Fruit fly (Drosophila melanogaster) whole organism, embryonic: ENCODE data around the gene CG5966.

ENCODE experiments used
- Antp ChIP-seq: fragments of 200-800 bp; sonication (Bioruptor generic); optimal IDR thresholded peaks from 3 replicates; lab custom pipeline; 2016; ENCODE audit warnings: missing biosample characterization, missing genetic modification characterization
- Atf3 ChIP-seq: fragments of 200-800 bp; sonication (Bioruptor generic); optimal IDR thresholded peaks from 3 replicates; lab custom pipeline; 2016; ENCODE audit warnings: missing biosample characterization, missing genetic modification characterization
- Bdp1 ChIP-seq: fragments of 200-800 bp; sonication (Bioruptor generic); optimal IDR thresholded peaks from 3 replicates; lab custom pipeline; 2016; ENCODE audit warnings: missing biosample characterization, missing genetic modification characterization
- Blimp-1 ChIP-seq: fragments of 200-800 bp; sonication (Bioruptor generic); optimal IDR thresholded peaks from 3 replicates; lab custom pipeline; 2018; ENCODE audit warnings: missing biosample characterization, missing genetic modification characterization, mild to moderate bottlenecking, moderate library complexity, missing genetic modification reagents
- CG10209 ChIP-seq: fragments of 200-800 bp; sonication (Bioruptor generic); optimal IDR thresholded peaks from 3 replicates; lab custom pipeline; 2017; ENCODE audit warnings: missing biosample characterization, mild to moderate bottlenecking, missing genetic modification characterization, missing genetic modification reagents
- CG10543 ChIP-seq: fragments of 200-800 bp; sonication (Bioruptor generic); optimal IDR thresholded peaks from 3 replicates; lab custom pipeline; 2017; ENCODE audit warnings: missing biosample characterization, mild to moderate bottlenecking, missing genetic modification characterization, moderate library complexity
- CG11695 ChIP-seq: fragments of 200-800 bp; sonication (Bioruptor generic); IDR thresholded peaks from 3 replicates; pipeline ENCODE4 v1.3.6; 2022; ENCODE audit warnings: missing biosample characterization, missing genetic modification characterization
- CG12155 ChIP-seq: fragments of 200-800 bp; sonication (Bioruptor generic); optimal IDR thresholded peaks from 3 replicates; lab custom pipeline; 2016; ENCODE audit warnings: missing biosample characterization, missing genetic modification characterization
- CG12391 ChIP-seq: fragments of 200-800 bp; sonication (Bioruptor generic); optimal IDR thresholded peaks from 3 replicates; lab custom pipeline; 2018; ENCODE audit warnings: missing biosample characterization, mild to moderate bottlenecking, missing genetic modification characterization, moderate library complexity
- CG1529 ChIP-seq: fragments of 200-800 bp; sonication (Bioruptor generic); optimal IDR thresholded peaks from 3 replicates; lab custom pipeline; 2018; ENCODE audit warnings: missing biosample characterization, missing genetic modification characterization
- CG15696 ChIP-seq: fragments of 200-800 bp; sonication (Bioruptor generic); optimal IDR thresholded peaks from 2 replicates; lab custom pipeline; 2019; ENCODE audit warnings: missing biosample characterization, mild to moderate bottlenecking, missing genetic modification characterization, moderate library complexity
- CG2712 ChIP-seq: fragments of 200-800 bp; optimal IDR thresholded peaks from 3 replicates; lab custom pipeline; 2019; ENCODE audit warnings: missing biosample characterization, mild to moderate bottlenecking, missing genetic modification characterization, moderate library complexity
- CG2875 ChIP-seq: fragments of 200-800 bp; sonication (Bioruptor generic); optimal IDR thresholded peaks from 2 replicates; lab custom pipeline; 2017; ENCODE audit warnings: missing biosample characterization, mild to moderate bottlenecking, missing genetic modification characterization, missing genetic modification reagents
- CG31388 ChIP-seq: fragments of 200-800 bp; sonication (Bioruptor generic); optimal IDR thresholded peaks from 2 replicates; lab custom pipeline; 2016; ENCODE audit warnings: missing biosample characterization, missing genetic modification characterization
- CG31441 ChIP-seq: fragments of 200-800 bp; sonication (Bioruptor generic); IDR thresholded peaks from 2 replicates; pipeline ENCODE4 v1.3.6; 2022; ENCODE audit warnings: missing biosample characterization, missing genetic modification characterization
- CG6854 ChIP-seq: fragments of 200-800 bp; sonication (Bioruptor generic); optimal IDR thresholded peaks from 3 replicates; lab custom pipeline; 2017; ENCODE audit warnings: missing biosample characterization, mild to moderate bottlenecking, missing genetic modification characterization
- CG7839 ChIP-seq: fragments of 200-800 bp; sonication (Bioruptor generic); optimal IDR thresholded peaks from 3 replicates; lab custom pipeline; 2018; ENCODE audit warnings: missing biosample characterization, mild to moderate bottlenecking, missing genetic modification characterization, moderate library complexity
- CG8281 ChIP-seq: fragments of 200-800 bp; sonication (Bioruptor generic); optimal IDR thresholded peaks from 2 replicates; lab custom pipeline; 2018; ENCODE audit warnings: missing biosample characterization, mild to moderate bottlenecking, missing genetic modification characterization, moderate library complexity
- CkIIα-i1 ChIP-seq: fragments of 200-800 bp; sonication (Bioruptor generic); IDR thresholded peaks from 2 replicates; pipeline ENCODE4 v1.3.6; 2022; ENCODE audit warnings: missing biosample characterization, missing genetic modification characterization
- CoRest ChIP-seq: fragments of 200-800 bp; sonication (Bioruptor generic); optimal IDR thresholded peaks from 3 replicates; lab custom pipeline; 2018; ENCODE audit warnings: missing biosample characterization, mild to moderate bottlenecking, missing genetic modification characterization, moderate library complexity
- HmgD ChIP-seq: fragments of 200-800 bp; sonication (Bioruptor generic); optimal IDR thresholded peaks from 3 replicates; lab custom pipeline; 2016; ENCODE audit warnings: missing biosample characterization, missing genetic modification characterization
- Lim3 ChIP-seq: fragments of 200-800 bp; sonication (Bioruptor generic); IDR thresholded peaks from 2 replicates; pipeline ENCODE4 v1.3.6; 2022; ENCODE audit warnings: missing biosample characterization, missing genetic modification characterization
- MBD-R2 ChIP-seq: fragments of 200-800 bp; sonication (Bioruptor generic); IDR thresholded peaks from 2 replicates; pipeline ENCODE4 v1.3.6; 2022; ENCODE audit warnings: missing biosample characterization, missing genetic modification characterization
- Med ChIP-seq: fragments of 200-800 bp; sonication (Bioruptor generic); peaks from one replicate; lab custom pipeline; 2016; ENCODE audit warnings: missing biosample characterization, missing genetic modification characterization, mild to moderate bottlenecking, inconsistent platforms, moderate library complexity
- NFAT ChIP-seq: fragments of 200-800 bp; sonication (Bioruptor generic); IDR thresholded peaks from 2 replicates; pipeline ENCODE4 v1.3.6; 2022; ENCODE audit warnings: missing biosample characterization, missing genetic modification characterization
- NK7.1 ChIP-seq: fragments of 200-800 bp; sonication (Bioruptor generic); optimal IDR thresholded peaks from 3 replicates; lab custom pipeline; 2016; ENCODE audit warnings: missing biosample characterization, missing genetic modification characterization
- NfI ChIP-seq: fragments of 200-800 bp; sonication (Bioruptor generic); optimal IDR thresholded peaks from 3 replicates; lab custom pipeline; 2018; ENCODE audit warnings: missing biosample characterization, mild to moderate bottlenecking, missing genetic modification characterization, moderate library complexity
- Usf ChIP-seq: fragments of 200-800 bp; sonication (Bioruptor generic); optimal IDR thresholded peaks from 2 replicates; lab custom pipeline; 2017; ENCODE audit warnings: missing genotype, missing biosample characterization, missing genetic modification characterization
- ara ChIP-seq: fragments of 200-800 bp; sonication (Bioruptor generic); IDR thresholded peaks from 2 replicates; pipeline ENCODE4 v1.3.6; 2022; ENCODE audit warnings: missing biosample characterization, missing genetic modification characterization
- bowl ChIP-seq: fragments of 200-800 bp; sonication (Bioruptor generic); IDR thresholded peaks from 2 replicates; pipeline ENCODE4 v1.3.6; 2022; ENCODE audit warnings: missing biosample characterization, missing genetic modification characterization
- cato ChIP-seq: fragments of 200-800 bp; sonication (Bioruptor generic); optimal IDR thresholded peaks from 2 replicates; lab custom pipeline; 2016; ENCODE audit warnings: missing biosample characterization, missing genetic modification characterization, borderline replicate concordance
- chn ChIP-seq: fragments of 200-800 bp; sonication (Bioruptor generic); optimal IDR thresholded peaks from 2 replicates; lab custom pipeline; 2016; ENCODE audit warnings: missing biosample characterization, missing genetic modification characterization
- crp ChIP-seq, 2 experiments: fragments of 200-800 bp; sonication (Bioruptor generic); optimal IDR thresholded peaks; 2 replicates in 1 of 2; 3 replicates in 1 of 2; lab custom pipeline; 2017; ENCODE audit warnings: missing biosample characterization in 2 of 2, missing genetic modification characterization in 2 of 2, mild to moderate bottlenecking in 1 of 2, moderate library complexity in 1 of 2
- da ChIP-seq: fragments of 200-800 bp; sonication (Bioruptor generic); optimal IDR thresholded peaks from 2 replicates; lab custom pipeline; 2016; ENCODE audit warnings: missing biosample characterization, missing genetic modification characterization
- dpn ChIP-seq, 2 experiments: fragments of 200-800 bp; sonication (Bioruptor generic); optimal IDR thresholded peaks; 3 replicates each; lab custom pipeline; 2016; ENCODE audit warnings: missing biosample characterization in 2 of 2, missing genetic modification characterization in 2 of 2
- fu2 ChIP-seq: fragments of 200-800 bp; sonication (Bioruptor generic); optimal IDR thresholded peaks from 2 replicates; lab custom pipeline; 2016; ENCODE audit warnings: missing biosample characterization, missing genetic modification characterization
- gsb-n ChIP-seq: fragments of 200-800 bp; sonication (Bioruptor generic); optimal IDR thresholded peaks from 3 replicates; lab custom pipeline; 2018; ENCODE audit warnings: missing biosample characterization, mild to moderate bottlenecking, missing genetic modification characterization
- jing ChIP-seq: fragments of 200-800 bp; sonication (Bioruptor generic); optimal IDR thresholded peaks from 2 replicates; lab custom pipeline; 2018; ENCODE audit warnings: missing biosample characterization, mild to moderate bottlenecking, missing genetic modification characterization
- lov ChIP-seq, 2 experiments: fragments of 200-800 bp in 1 of 2; fragments of >200 bp in 1 of 2; sonication (Bioruptor generic) in 1 of 2; IDR thresholded peaks in 1 of 2; optimal IDR thresholded peaks in 1 of 2; 2 replicates in 1 of 2; 3 replicates in 1 of 2; pipeline versions ENCODE4 v1.3.6 to Lab custom; 2017 to 2022; ENCODE audit warnings: missing biosample characterization in 1 of 2, missing genetic modification characterization in 1 of 2
- mld ChIP-seq: fragments of 200-800 bp; sonication (Bioruptor generic); IDR thresholded peaks from 3 replicates; pipeline ENCODE4 v1.3.6; 2022; ENCODE audit warnings: missing biosample characterization, missing genetic modification characterization; ENCODE audit not compliant: partially characterized antibody
- pnt ChIP-seq: fragments of 200-800 bp; sonication (Bioruptor generic); optimal IDR thresholded peaks from 3 replicates; lab custom pipeline; 2016; ENCODE audit warnings: missing biosample characterization, missing genetic modification characterization
- ro ChIP-seq: fragments of 200-800 bp; sonication (Bioruptor generic); IDR thresholded peaks from 2 replicates; pipeline ENCODE4 v1.3.6; 2022; ENCODE audit warnings: missing biosample characterization, missing genetic modification characterization
- row ChIP-seq: fragments of 200-800 bp; sonication (Bioruptor generic); IDR thresholded peaks from 3 replicates; pipeline ENCODE4 v1.3.6; 2022; ENCODE audit warnings: missing biosample characterization, missing genetic modification characterization
- salm ChIP-seq: fragments of 200-800 bp; sonication (Bioruptor generic); optimal IDR thresholded peaks from 2 replicates; lab custom pipeline; 2018; ENCODE audit warnings: missing biosample characterization, mild to moderate bottlenecking, missing genetic modification characterization
- scrt ChIP-seq: fragments of 200-800 bp; sonication (Bioruptor generic); optimal IDR thresholded peaks from 2 replicates; lab custom pipeline; 2018; ENCODE audit warnings: missing biosample characterization, mild to moderate bottlenecking, missing genetic modification characterization, moderate library complexity
- sima ChIP-seq: fragments of 200-800 bp; sonication (Bioruptor generic); optimal IDR thresholded peaks from 2 replicates; lab custom pipeline; 2016; ENCODE audit warnings: missing biosample characterization, missing genetic modification characterization
- sna ChIP-seq: fragments of 200-800 bp; sonication (Bioruptor generic); IDR thresholded peaks from 2 replicates; pipeline ENCODE4 v1.3.6; 2022; ENCODE audit warnings: missing biosample characterization, missing genetic modification characterization; ENCODE audit not compliant: partially characterized antibody
- sr ChIP-seq: fragments of 200-800 bp; sonication (Bioruptor generic); IDR thresholded peaks from 3 replicates; pipeline ENCODE4 v1.3.6; 2022; ENCODE audit warnings: missing biosample characterization, missing genetic modification characterization
- ssp ChIP-seq: fragments of 200-800 bp; sonication (Bioruptor generic); IDR thresholded peaks from 2 replicates; pipeline ENCODE4 v1.3.6; 2022; ENCODE audit warnings: missing biosample characterization, missing genetic modification characterization
- unc-4 ChIP-seq: fragments of 200-800 bp; sonication (Bioruptor generic); IDR thresholded peaks from 2 replicates; pipeline ENCODE4 v1.3.6; 2022; ENCODE audit warnings: missing biosample characterization, missing genetic modification characterization; ENCODE audit not compliant: partially characterized antibody
- vfl ChIP-seq: fragments of 200-800 bp; sonication (Bioruptor generic); optimal IDR thresholded peaks from 2 replicates; lab custom pipeline; 2016; ENCODE audit warnings: missing biosample characterization, missing genetic modification characterization

CG5966 gene

dm6 chrX:6003830-6004229 lies 15.2 kb downstream of the CG5966 start (continued):
- TF ChIP-seq NfI (GFP tag; lab: Kevin White, UChicago) (no peak), CkIIα-i1 (GFP tag; lab: Robert Waterston, UW) (no peak), CG15696 (tag; lab: Kevin White, UChicago) (peak; percentile 6), dpn (GFP tag; optimal IDR thresholded peaks at IDR 0.05; lab: Kevin White, UChicago) (no peak), CG10209 (GFP tag; lab: Kevin White, UChicago) (no peak), sima (GFP tag; lab: Kevin White, UChicago) (no peak), CG6854 (GFP tag; lab: Kevin White, UChicago) (no peak), crp (GFP tag; optimal IDR thresholded peaks at IDR 0.05; lab: Kevin White, UChicago) (no peak), CG31388 (no peak), ara (peak; percentile 23; the same call in 1 of the 2 replicates), gsb-n (tag; lab: Kevin White, UChicago) (peak; percentile 5), ro (GFP tag; lab: Robert Waterston, UW) (no peak), da (GFP tag; lab: Kevin White, UChicago) (no peak), salm (tag; lab: Kevin White, UChicago) (no peak), cato (GFP tag; lab: Kevin White, UChicago) (no peak), Blimp-1 (GFP tag; lab: Kevin White, UChicago) (peak; percentile 25), chn (GFP tag; lab: Kevin White, UChicago) (no peak), CG11695 (GFP tag; lab: Robert Waterston, UW) (no peak), Antp (GFP tag; lab: Kevin White, UChicago) (no peak), vfl (GFP tag; lab: Kevin White, UChicago) (no peak), Usf (GFP tag; lab: Kevin White, UChicago) (no peak), MBD-R2 (no peak), unc-4 (GFP tag; lab: Robert Waterston, UW) (no peak), CG31441 (GFP tag; lab: Robert Waterston, UW) (peak; percentile 46), jing (no peak), Med (GFP tag; lab: Kevin White, UChicago) (peak; percentile 31), CG8281 (no peak), pnt (GFP tag; lab: Kevin White, UChicago) (no peak), NFAT (GFP tag; lab: Robert Waterston, UW) (no peak), Bdp1 (GFP tag; lab: Kevin White, UChicago) (no peak), HmgD (GFP tag; lab: Kevin White, UChicago) (no peak), CG12155 (GFP tag; lab: Kevin White, UChicago) (no peak), lov (optimal IDR thresholded peaks at IDR 0.05; lab: Kevin White, UChicago) (no peak), lov (GFP tag; IDR thresholded peaks at IDR 0.05; lab: Robert Waterston, UW) (no peak), CG1529 (GFP tag; lab: Kevin White, UChicago) (no peak), CoRest (tag; lab: Kevin White, UChicago) (no peak), CG10543 (no peak), row (GFP tag; lab: Robert Waterston, UW) (no peak), ssp (no peak), CG12391 (peak; percentile 16), NK7.1 (no peak), CG2712 (tag; lab: Kevin White, UChicago) (peak; percentile 45), CG7839 (tag; lab: Kevin White, UChicago) (peak; percentile 16), fu2 (GFP tag; lab: Kevin White, UChicago) (no peak), scrt (GFP tag; lab: Kevin White, UChicago) (no peak), mld (GFP tag; lab: Robert Waterston, UW) (no peak), Atf3 (GFP tag; lab: Kevin White, UChicago) (no peak), sr (GFP tag; lab: Robert Waterston, UW) (no peak), bowl (no peak), CG2875 (GFP tag; lab: Kevin White, UChicago) (no peak), sna (GFP tag; lab: Robert Waterston, UW) (no peak), Lim3 (GFP tag; lab: Robert Waterston, UW) (no peak)
